Worm (Caenorhabditis elegans) whole organism, young adult: ENCODE data around the gene cpn-2.

Experiments used
- B0019.2 ChIP-seq: fragments of 200-800 bp; sonication (Bioruptor generic); conservative IDR thresholded peaks from 2 replicates; pipeline ENCODE4 v1.3.6; 2022; ENCODE audit warnings: missing genetic modification reagents, missing genetic modification characterization, missing compliant biosample characterization
- B0035.1 ChIP-seq: sonication (generic microtip); optimal IDR thresholded peaks from 2 replicates; lab custom pipeline; 2016; ENCODE audit warnings: missing genetic modification characterization, mild to moderate bottlenecking, missing compliant biosample characterization, missing genotype, missing genetic modification reagents
- B0261.1 ChIP-seq: sonication (generic microtip); optimal IDR thresholded peaks from 2 replicates; lab custom pipeline; 2016; ENCODE audit warnings: mild to moderate bottlenecking, missing genetic modification characterization, moderate library complexity, missing compliant biosample characterization
- C17E4.6 ChIP-seq: fragments of 200-800 bp; sonication (Bioruptor generic); IDR thresholded peaks from 2 replicates; pipeline ENCODE4 v1.3.6; 2022; ENCODE audit warnings: missing genetic modification reagents, missing genetic modification characterization, missing compliant biosample characterization
- F10E7.11 ChIP-seq: sonication (generic microtip); optimal IDR thresholded peaks from 2 replicates; lab custom pipeline; 2017; ENCODE audit warnings: mild to moderate bottlenecking, missing genetic modification characterization, moderate library complexity, missing compliant biosample characterization
- F23B12.7 ChIP-seq: sonication (generic microtip); optimal IDR thresholded peaks from 2 replicates; lab custom pipeline; 2017; ENCODE audit warnings: missing genetic modification characterization, mild to moderate bottlenecking, missing compliant biosample characterization, antibody characterized with exemption, moderate library complexity; ENCODE audit not compliant: insufficient read depth
- F33H1.4 ChIP-seq: fragments of 200-800 bp; sonication (Bioruptor generic); IDR thresholded peaks from 2 replicates; pipeline ENCODE4 v1.3.6; 2022; ENCODE audit warnings: missing genetic modification reagents, missing genetic modification characterization, missing compliant biosample characterization
- F52B5.7 ChIP-seq: sonication (generic microtip); optimal IDR thresholded peaks from 2 replicates; lab custom pipeline; 2016; ENCODE audit warnings: mild to moderate bottlenecking, missing genetic modification characterization, missing compliant biosample characterization
- F57A8.1 ChIP-seq: fragments of 200-800 bp; sonication (Bioruptor generic); optimal IDR thresholded peaks from 2 replicates; lab custom pipeline; 2018; ENCODE audit warnings: mild to moderate bottlenecking, missing genetic modification characterization, moderate library complexity, missing compliant biosample characterization
- F57C9.4 ChIP-seq: sonication (generic microtip); optimal IDR thresholded peaks from 2 replicates; lab custom pipeline; 2017; ENCODE audit warnings: mild to moderate bottlenecking, missing genetic modification characterization, missing compliant biosample characterization
- K11D2.4 ChIP-seq: fragments of 200-800 bp; sonication (Bioruptor generic); IDR thresholded peaks from 2 replicates; pipeline ENCODE4 v1.3.6; 2022; ENCODE audit warnings: missing genetic modification reagents, missing genetic modification characterization, missing compliant biosample characterization
- K12H6.12 ChIP-seq: fragments of 200-800 bp; sonication (Bioruptor generic); optimal IDR thresholded peaks from 2 replicates; lab custom pipeline; 2018; ENCODE audit warnings: mild to moderate bottlenecking, missing genetic modification characterization, missing compliant biosample characterization
- T26A5.8 ChIP-seq: sonication (generic microtip); optimal IDR thresholded peaks from 2 replicates; lab custom pipeline; 2016; ENCODE audit warnings: missing genetic modification characterization, missing compliant biosample characterization
- athp-1 ChIP-seq: sonication (generic microtip); optimal IDR thresholded peaks from 2 replicates; lab custom pipeline; 2017; ENCODE audit warnings: mild to moderate bottlenecking, missing genetic modification characterization, missing compliant biosample characterization
- attf-6 ChIP-seq: fragments of 200-800 bp; sonication (Bioruptor generic); IDR thresholded peaks from 2 replicates; pipeline ENCODE4 v1.3.6; 2022; ENCODE audit warnings: missing genetic modification reagents, missing genetic modification characterization, missing compliant biosample characterization
- ccch-3 ChIP-seq: fragments of 200-800 bp; sonication (Bioruptor generic); optimal IDR thresholded peaks from 2 replicates; lab custom pipeline; 2018; ENCODE audit warnings: mild to moderate bottlenecking, missing genetic modification characterization, missing compliant biosample characterization
- cebp-1 ChIP-seq, 2 experiments: fragments of 200-800 bp in 1 of 2; sonication (Bioruptor generic) in 1 of 2; sonication (generic microtip) in 1 of 2; IDR thresholded peaks in 1 of 2; optimal IDR thresholded peaks in 1 of 2; 2 replicates each; pipeline versions ENCODE4 v1.3.6 to Lab custom; 2017 to 2022; ENCODE audit warnings: missing compliant biosample characterization in 2 of 2, missing genetic modification characterization in 2 of 2, mild to moderate bottlenecking in 1 of 2, missing genetic modification reagents in 1 of 2, moderate library complexity in 1 of 2
- ceh-79 ChIP-seq: sonication (generic microtip); optimal IDR thresholded peaks from 2 replicates; lab custom pipeline; 2017; ENCODE audit warnings: mild to moderate bottlenecking, missing genetic modification characterization, missing compliant biosample characterization
- ceh-91 ChIP-seq: fragments of 200-800 bp; sonication (Bioruptor generic); IDR thresholded peaks from 2 replicates; pipeline ENCODE4 v1.3.6; 2022; ENCODE audit warnings: missing genetic modification reagents, missing genetic modification characterization, missing compliant biosample characterization
- egl-44 ChIP-seq: fragments of 200-800 bp; sonication (Bioruptor generic); IDR thresholded peaks from 2 replicates; pipeline ENCODE4 v1.3.6; 2022; ENCODE audit warnings: missing genetic modification reagents, missing genetic modification characterization, missing compliant biosample characterization
- ekl-4 ChIP-seq: fragments of 200-800 bp; sonication (Bioruptor generic); IDR thresholded peaks from 2 replicates; pipeline ENCODE4 v1.3.6; 2022; ENCODE audit warnings: missing genetic modification reagents, missing genetic modification characterization, missing compliant biosample characterization
- ets-4 ChIP-seq: fragments of 200-800 bp; sonication (Bioruptor generic); optimal IDR thresholded peaks from 2 replicates; lab custom pipeline; 2018; ENCODE audit warnings: mild to moderate bottlenecking, missing genetic modification characterization, missing compliant biosample characterization
- gei-17 ChIP-seq: fragments of 200-800 bp; sonication (Bioruptor generic); optimal IDR thresholded peaks from 2 replicates; lab custom pipeline; 2018; ENCODE audit warnings: mild to moderate bottlenecking, missing genetic modification characterization, missing compliant biosample characterization
- hmg-20 ChIP-seq: fragments of 200-800 bp; sonication (Bioruptor generic); IDR thresholded peaks from 2 replicates; pipeline ENCODE4 v1.3.6; 2022; ENCODE audit warnings: missing genetic modification reagents, missing genetic modification characterization, missing compliant biosample characterization
- lin-35 ChIP-seq, 3 experiments: fragments of 150-350 bp in 2 of 3; sonication (generic microtip) in 1 of 3; optimal IDR thresholded peaks; 2 replicates each; lab custom pipeline; 2014 to 2018; ENCODE audit warnings: missing biosample characterization in 3 of 3, missing genetic modification characterization in 3 of 3, missing genetic modification reagents in 3 of 3
- lin-40 ChIP-seq: sonication (generic microtip); optimal IDR thresholded peaks from 2 replicates; lab custom pipeline; 2016; ENCODE audit warnings: missing genetic modification characterization, mild to moderate bottlenecking, missing compliant biosample characterization, missing genotype, missing genetic modification reagents
- lsl-1 ChIP-seq: fragments of 200-800 bp; sonication (Bioruptor generic); optimal IDR thresholded peaks from 2 replicates; lab custom pipeline; 2018; ENCODE audit warnings: mild to moderate bottlenecking, missing genetic modification characterization, moderate library complexity, missing compliant biosample characterization
- mcd-1 ChIP-seq: fragments of 200-800 bp; sonication (Bioruptor generic); IDR thresholded peaks from 2 replicates; pipeline ENCODE4 v1.3.6; 2022; ENCODE audit warnings: missing genetic modification reagents, missing genetic modification characterization, missing compliant biosample characterization
- mes-4 ChIP-seq: sonication (generic microtip); optimal IDR thresholded peaks from 2 replicates; lab custom pipeline; 2016; ENCODE audit warnings: missing genotype, missing genetic modification characterization, missing compliant biosample characterization
- mxl-1 ChIP-seq: sonication (generic microtip); optimal IDR thresholded peaks from 2 replicates; lab custom pipeline; 2016; ENCODE audit warnings: missing genetic modification characterization, missing compliant biosample characterization
- rcor-1 ChIP-seq: fragments of 200-800 bp; sonication (Bioruptor generic); IDR thresholded peaks from 2 replicates; pipeline ENCODE4 v1.3.6; 2022; ENCODE audit warnings: missing genetic modification reagents, missing genetic modification characterization, missing compliant biosample characterization
- rec-8 ChIP-seq, 2 experiments: sonication (generic microtip); optimal IDR thresholded peaks; 2 replicates each; lab custom pipeline; 2016; ENCODE audit warnings: mild to moderate bottlenecking in 2 of 2, missing genetic modification characterization in 2 of 2, missing genetic modification reagents in 2 of 2, missing genotype in 2 of 2, missing biosample characterization in 1 of 2, missing compliant biosample characterization in 1 of 2, moderate library complexity in 1 of 2
- rpc-1 ChIP-seq, 2 experiments: fragments of 150-350 bp in 1 of 2; sonication (generic microtip) in 1 of 2; optimal IDR thresholded peaks; 2 replicates each; lab custom pipeline; 2014 to 2018; ENCODE audit warnings: missing biosample characterization in 1 of 2, missing genetic modification characterization in 1 of 2, missing genetic modification reagents in 1 of 2, missing genotype in 1 of 2
- snpc-1.3 ChIP-seq: sonication (generic microtip); optimal IDR thresholded peaks from 2 replicates; lab custom pipeline; 2017; ENCODE audit warnings: missing genetic modification characterization, mild to moderate bottlenecking, missing compliant biosample characterization, antibody characterized with exemption, moderate library complexity, missing genotype, missing genetic modification reagents; ENCODE audit not compliant: insufficient read depth
- sptf-2 ChIP-seq: fragments of 200-800 bp; sonication (Bioruptor generic); optimal IDR thresholded peaks from 2 replicates; lab custom pipeline; 2018; ENCODE audit warnings: mild to moderate bottlenecking, missing genetic modification characterization, missing compliant biosample characterization
- zim-3 ChIP-seq: sonication (generic microtip); optimal IDR thresholded peaks from 2 replicates; lab custom pipeline; 2017; ENCODE audit warnings: mild to moderate bottlenecking, missing genetic modification characterization, moderate library complexity, missing compliant biosample characterization
- ztf-18 ChIP-seq: sonication (generic microtip); optimal IDR thresholded peaks from 2 replicates; lab custom pipeline; 2016; ENCODE audit warnings: missing genotype, mild to moderate bottlenecking, missing genetic modification characterization, missing compliant biosample characterization
- ztf-22 ChIP-seq: fragments of 200-800 bp; sonication (Bioruptor generic); optimal IDR thresholded peaks from 2 replicates; lab custom pipeline; 2018; ENCODE audit warnings: mild to moderate bottlenecking, missing genetic modification characterization, moderate library complexity, missing compliant biosample characterization
- ztf-26 ChIP-seq: sonication (generic microtip); optimal IDR thresholded peaks from 2 replicates; lab custom pipeline; 2017; ENCODE audit warnings: missing genetic modification characterization, missing compliant biosample characterization

cpn-2 gene

DNA sequence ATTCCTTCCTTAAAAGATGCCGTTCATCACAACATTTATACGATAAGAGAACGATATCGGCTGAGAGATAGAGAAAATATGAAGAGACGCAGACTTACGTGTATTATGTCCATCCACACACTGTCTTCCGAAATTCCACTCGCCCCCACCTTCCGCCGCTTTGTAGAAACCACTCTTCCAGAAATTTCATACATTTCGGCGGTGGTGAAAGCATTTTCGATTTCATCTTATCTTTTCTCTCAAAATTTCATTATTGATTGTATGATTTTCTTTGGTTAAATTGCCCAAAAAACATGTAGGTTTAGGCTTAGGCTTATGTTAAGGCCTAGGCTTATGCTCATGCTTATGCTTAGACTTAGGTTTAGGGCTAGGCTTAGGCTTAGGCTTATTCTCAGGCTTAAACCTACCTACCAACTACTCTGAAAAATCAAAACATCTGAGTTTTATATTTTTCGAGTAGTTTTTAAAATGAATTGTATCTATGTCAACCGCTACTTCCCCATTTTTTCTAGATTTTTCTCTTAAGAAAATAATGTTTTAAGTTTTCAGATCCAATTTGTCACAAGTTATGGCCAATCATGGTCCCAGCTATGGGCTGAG lies at the start of gene cpn-2:
Gene cpn-2 (plus strand): TSS at position 550 of the 600 bp plus-strand sequence.
- no peak for TF ChIP-seq F23B12.7 (tag; lab: Kevin White, UChicago)
- no peak for TF ChIP-seq athp-1
- TF ChIP-seq K11D2.4 (GFP tag; lab: Robert Waterston, UW) = no peak
- no peak for TF ChIP-seq lsl-1 (GFP tag; lab: Kevin White, UChicago)
- no peak for TF ChIP-seq mes-4 (tag; lab: Kevin White, UChicago)

DNA sequence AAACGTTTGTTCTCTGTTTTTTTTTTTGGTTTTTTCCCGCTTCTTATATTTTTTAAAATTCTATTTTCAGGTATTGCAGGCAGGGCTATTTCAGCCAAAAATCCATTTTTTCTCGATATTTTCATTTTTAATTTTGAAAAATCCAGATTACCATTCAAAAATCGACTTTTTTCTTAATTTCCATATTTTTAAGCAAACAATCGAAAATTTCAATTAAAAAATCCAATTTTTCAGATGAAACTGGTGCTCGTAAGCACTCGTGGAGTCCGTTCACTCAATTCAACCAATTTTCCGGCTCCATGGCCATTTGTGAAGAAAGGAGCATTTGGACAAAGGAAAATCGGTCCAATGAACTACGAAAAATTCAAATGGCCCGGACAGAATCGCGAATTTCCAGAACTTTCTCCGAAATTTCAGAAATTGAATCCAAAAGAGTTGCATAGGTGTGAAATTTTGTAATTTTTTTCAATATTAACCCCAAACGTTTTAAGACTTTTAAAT lies 48.8 kb upstream of the cpn-2 start, which contains the start of gene mrpl-41:
Gene mrpl-41 (plus strand): TSS at position 235 of the 501 bp plus-strand sequence.
- no peak for TF ChIP-seq C17E4.6 (GFP tag; lab: Robert Waterston, UW)
- no peak for TF ChIP-seq K12H6.12 (tag; lab: Kevin White, UChicago)
- TF ChIP-seq mcd-1 (GFP tag; lab: Robert Waterston, UW) = no peak
- TF ChIP-seq lin-35 (GFP tag; optimal IDR thresholded peaks at IDR 0.05; lab: Kevin White, UChicago) = peak in 1 of 3 experiments; percentile 21
- no peak for TF ChIP-seq cebp-1 (GFP tag; IDR thresholded peaks at IDR 0.05; lab: Robert Waterston, UW)
- TF ChIP-seq cebp-1 (tag; optimal IDR thresholded peaks at IDR 0.05; lab: Kevin White, UChicago) = peak; percentile 28
- TF ChIP-seq F52B5.7 (tag; lab: Kevin White, UChicago) = peak; percentile 43
- no peak for TF ChIP-seq rpc-1 (optimal IDR thresholded peaks at IDR 0.05; lab: Kevin White, UChicago)
- no peak for TF ChIP-seq rpc-1 (tag; optimal IDR thresholded peaks at IDR 0.05; lab: Kevin White, UChicago)
- TF ChIP-seq lin-40 (tag; lab: Kevin White, UChicago) = no peak
- peak; percentile 38 for TF ChIP-seq F10E7.11 (tag; lab: Kevin White, UChicago)
- TF ChIP-seq hmg-20 (GFP tag; lab: Robert Waterston, UW) = 0 out of 2 replicates have a peak, but pooled peaks have one; percentile 30
- TF ChIP-seq F33H1.4 (GFP tag; lab: Robert Waterston, UW) = no peak
- no peak for TF ChIP-seq gei-17 (GFP tag; lab: Kevin White, UChicago)
- no peak for TF ChIP-seq ets-4 (GFP tag; lab: Kevin White, UChicago)
- TF ChIP-seq rcor-1 (GFP tag; lab: Robert Waterston, UW) = no peak
- no peak for TF ChIP-seq ztf-26 (tag; lab: Kevin White, UChicago)
- TF ChIP-seq B0019.2 (GFP tag; lab: Robert Waterston, UW) = no peak
- peak; percentile 3 for TF ChIP-seq F57C9.4 (tag; lab: Kevin White, UChicago)
- peak; percentile 11 for TF ChIP-seq athp-1
- TF ChIP-seq ekl-4 (GFP tag; lab: Robert Waterston, UW) = peak; percentile 53; the same call in 1 of the 2 replicates
- TF ChIP-seq, all 124 proteins: peak for 8

DNA sequence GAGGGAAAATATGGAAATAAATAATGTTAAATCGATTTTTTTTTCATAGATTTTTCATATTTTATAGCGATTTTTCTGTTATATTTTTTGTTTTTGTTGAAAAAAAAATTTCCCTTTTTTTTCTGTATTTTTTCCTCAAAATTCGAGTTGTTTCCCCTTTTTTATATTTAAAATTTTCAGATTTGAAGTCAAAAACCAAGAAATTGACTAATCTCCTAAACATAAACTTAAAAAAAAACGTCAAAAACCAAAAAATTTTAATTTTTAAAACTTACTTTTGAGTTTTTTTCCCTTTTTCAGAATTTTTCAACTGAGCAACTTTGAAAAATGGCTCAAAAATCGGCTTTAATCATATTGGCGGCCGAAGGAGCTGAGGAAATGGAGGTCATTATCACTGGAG lies 47.3 kb upstream of the cpn-2 start, which contains the start of gene djr-1.1:
Gene djr-1.1 (plus strand): TSS at position 301 of the 400 bp plus-strand sequence.
- TF ChIP-seq ztf-22 (GFP tag; lab: Kevin White, UChicago) (no peak), mxl-1 (tag; lab: Kevin White, UChicago) (no peak), B0035.1 (tag; lab: Kevin White, UChicago) (no peak), attf-6 (no peak), F10E7.11 (tag; lab: Kevin White, UChicago) (no peak), ceh-79 (tag; lab: Kevin White, UChicago) (no peak), snpc-1.3 (tag; lab: Kevin White, UChicago) (no peak), B0261.1 (tag; lab: Kevin White, UChicago) (no peak), egl-44 (GFP tag; lab: Robert Waterston, UW) (no peak), sptf-2 (no peak), ceh-91 (GFP tag; lab: Robert Waterston, UW) (no peak), F23B12.7 (tag; lab: Kevin White, UChicago) (no peak), T26A5.8 (tag; lab: Kevin White, UChicago) (no peak), zim-3 (tag; lab: Kevin White, UChicago) (no peak), rcor-1 (GFP tag; lab: Robert Waterston, UW) (no peak), ccch-3 (no peak), ztf-18 (tag; lab: Kevin White, UChicago) (no peak), F57A8.1 (GFP tag; lab: Kevin White, UChicago) (no peak), rec-8 (tag; optimal IDR thresholded peaks at IDR 0.05; lab: Kevin White, UChicago) (no peak)
- TF ChIP-seq, all 124 proteins: peak for 0
